Fruit fly (Drosophila melanogaster): ENCODE data around the gene CG14253.

- TF ChIP-seq bab1 (GFP tag; optimal IDR thresholded peaks at IDR 0.05) (no peak), Clk (GFP tag; optimal IDR thresholded peaks at IDR 0.05) (no peak), kay (GFP tag; ENCODE audit: borderline replicate concordance) (no peak), CG33017 (tag; optimal IDR thresholded peaks at IDR 0.05) (no peak)
Measured at dm6 chr3R:26994532-26994931, 16.2 kb downstream of the CG14253 start, which contains the start of gene TwdlC.

Measured in whole organism, adult.